Fruit fly (Drosophila melanogaster) Kc167 (cell line): ENCODE results near the gene Pex1.

Experiments used
- Myc ChIP-seq: fragments of >200 bp; optimal IDR thresholded peaks from 2 replicates; lab custom pipeline; 2017; ENCODE audit warnings: missing external identifiers
- Sin3A ChIP-seq: fragments of >200 bp; optimal IDR thresholded peaks from 2 replicates; lab custom pipeline; 2018; ENCODE audit warnings: missing external identifiers
- h ChIP-seq: fragments of >200 bp; optimal IDR thresholded peaks from 3 replicates; lab custom pipeline; 2018; ENCODE audit warnings: missing external identifiers
- insv ChIP-seq: fragments of >200 bp; optimal IDR thresholded peaks from 3 replicates; lab custom pipeline; 2018; ENCODE audit warnings: missing external identifiers
- psq ChIP-seq: fragments of >200 bp; optimal IDR thresholded peaks from 2 replicates; lab custom pipeline; 2017; ENCODE audit warnings: missing external identifiers
- ttk ChIP-seq: sonication (Bioruptor generic); optimal IDR thresholded peaks from 2 replicates; lab custom pipeline; 2017; ENCODE audit warnings: missing external identifiers

Pex1 gene

DNA sequence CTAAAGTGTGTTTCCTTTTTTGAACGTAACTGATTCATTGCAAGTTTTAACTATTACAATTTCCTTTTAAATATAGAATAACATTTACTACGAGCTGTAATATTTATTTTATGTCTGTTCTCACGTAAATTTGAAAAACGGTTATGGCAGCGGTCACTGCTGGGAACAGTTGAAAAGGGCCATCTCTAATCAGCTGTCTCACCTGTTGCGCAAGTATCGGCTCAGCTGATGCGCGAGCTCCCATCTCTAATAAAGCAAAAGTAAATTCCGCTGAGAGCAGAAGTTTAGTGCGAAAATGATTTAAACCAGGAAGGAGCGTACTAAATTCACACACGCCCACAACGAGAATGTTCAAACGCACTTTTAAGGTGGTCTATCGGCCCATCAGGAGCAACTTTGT lies at the start of gene Pex1:
Pex1 (plus strand) TSS at position 272 of the 400 bp plus-strand sequence.
- TF ChIP-seq ttk (lab: Kevin White, UChicago) (no peak), psq (lab: Kevin White, UChicago) (no peak), insv (lab: Kevin White, UChicago) (no peak), h (lab: Kevin White, UChicago) (no peak), Sin3A (no peak), Myc (lab: Kevin White, UChicago) (no peak)

DNA sequence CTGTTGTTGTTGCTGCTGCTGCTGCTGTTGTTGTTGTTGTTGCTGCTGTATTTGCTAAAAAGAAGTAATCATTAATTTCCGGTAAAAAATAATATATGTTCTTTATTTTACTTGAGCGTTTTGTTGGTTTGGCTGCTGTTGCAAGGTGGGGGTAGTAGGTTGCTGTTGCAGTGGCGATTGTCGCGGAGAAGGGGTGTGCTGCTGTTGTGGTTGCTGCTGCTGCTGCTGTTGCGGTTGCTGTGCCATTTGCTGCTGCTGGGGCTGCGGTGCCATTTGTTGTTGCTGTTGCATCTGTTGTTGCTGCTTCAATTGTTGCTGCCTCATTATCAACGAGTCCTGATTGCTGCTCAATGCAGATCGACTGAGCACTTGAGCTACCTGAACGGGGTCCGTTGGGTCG lies 46.0 kb upstream of the Pex1 start:
- TF ChIP-seq h (lab: Kevin White, UChicago): no peak
- TF ChIP-seq insv (lab: Kevin White, UChicago): no peak
- no peak for TF ChIP-seq Myc (lab: Kevin White, UChicago)
- no peak for TF ChIP-seq ttk (lab: Kevin White, UChicago)
- TF ChIP-seq psq (lab: Kevin White, UChicago): no peak
- TF ChIP-seq Sin3A: no peak

DNA sequence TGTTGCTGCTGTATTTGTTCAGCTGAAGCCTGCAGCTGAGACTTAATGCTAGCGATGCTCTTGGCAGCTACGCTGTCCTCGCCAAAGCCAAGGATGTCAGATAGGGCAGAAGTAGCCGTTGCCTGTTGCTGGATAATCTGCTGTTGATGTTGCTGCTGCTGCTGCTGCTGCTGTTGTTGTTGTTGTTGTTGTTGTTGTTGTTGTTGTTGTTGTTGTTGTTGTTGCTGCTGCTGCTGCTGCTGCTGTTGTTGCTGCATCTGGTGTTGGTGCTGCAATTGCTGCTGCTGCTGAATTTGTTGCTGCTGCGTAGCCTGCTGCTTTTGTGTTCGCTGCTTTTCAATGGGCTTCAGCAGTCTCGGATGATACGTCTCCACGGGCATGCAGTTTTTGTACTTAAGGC lies 44.1 kb upstream of the Pex1 start:
- no peak for TF ChIP-seq h (lab: Kevin White, UChicago)
- TF ChIP-seq ttk (lab: Kevin White, UChicago): no peak
- TF ChIP-seq insv (lab: Kevin White, UChicago): no peak
- TF ChIP-seq Myc (lab: Kevin White, UChicago): no peak
- no peak for TF ChIP-seq psq (lab: Kevin White, UChicago)
- no peak for TF ChIP-seq Sin3A

DNA sequence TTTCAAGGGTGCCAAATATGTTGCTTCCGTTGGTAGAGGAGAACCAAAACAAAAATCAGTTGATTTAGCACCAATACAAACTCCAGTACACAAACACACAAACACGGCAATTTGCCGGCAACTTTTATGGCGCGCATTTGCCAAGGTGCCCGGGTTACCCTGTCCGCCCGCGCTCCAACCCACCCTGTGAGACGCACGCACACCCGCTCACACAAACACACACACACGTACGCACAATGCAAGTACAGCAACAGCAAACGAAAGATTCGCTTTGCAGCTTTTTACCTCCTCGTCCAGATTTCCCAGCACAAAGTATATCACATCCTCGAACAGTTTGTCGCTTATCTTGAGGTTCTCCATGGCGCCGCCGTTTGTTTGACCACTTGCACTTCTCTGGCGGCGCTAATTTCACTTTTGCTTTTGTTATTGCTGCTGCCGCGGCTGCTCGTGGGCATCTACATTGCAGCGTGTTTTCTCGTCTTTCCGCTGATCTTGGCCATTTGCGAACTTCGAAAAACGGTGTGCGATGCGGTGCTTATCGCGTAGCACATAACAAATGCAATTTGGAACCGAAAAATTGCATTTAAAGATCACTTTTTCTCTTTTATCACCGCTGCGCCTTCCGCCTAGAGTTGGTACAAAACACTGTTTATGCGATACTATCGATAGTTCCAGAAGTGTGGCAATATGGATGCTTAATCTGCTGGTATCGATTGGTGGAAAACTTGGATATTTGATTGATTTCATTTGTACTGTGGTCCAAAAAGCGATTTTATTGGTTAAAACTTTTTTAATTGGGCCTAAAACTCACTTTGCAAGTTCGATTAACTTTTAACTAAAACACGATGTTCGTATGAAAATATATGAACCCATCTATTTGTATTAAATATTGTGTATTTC lies 43.0 kb upstream of the Pex1 start, which contains the start of gene Ptip:
Ptip (minus strand) TSS at position 637 of the 900 bp plus-strand sequence.
- TF ChIP-seq psq (lab: Kevin White, UChicago): no peak
- no peak for TF ChIP-seq Sin3A
- TF ChIP-seq ttk (lab: Kevin White, UChicago): no peak
- TF ChIP-seq h (lab: Kevin White, UChicago): no peak

DNA sequence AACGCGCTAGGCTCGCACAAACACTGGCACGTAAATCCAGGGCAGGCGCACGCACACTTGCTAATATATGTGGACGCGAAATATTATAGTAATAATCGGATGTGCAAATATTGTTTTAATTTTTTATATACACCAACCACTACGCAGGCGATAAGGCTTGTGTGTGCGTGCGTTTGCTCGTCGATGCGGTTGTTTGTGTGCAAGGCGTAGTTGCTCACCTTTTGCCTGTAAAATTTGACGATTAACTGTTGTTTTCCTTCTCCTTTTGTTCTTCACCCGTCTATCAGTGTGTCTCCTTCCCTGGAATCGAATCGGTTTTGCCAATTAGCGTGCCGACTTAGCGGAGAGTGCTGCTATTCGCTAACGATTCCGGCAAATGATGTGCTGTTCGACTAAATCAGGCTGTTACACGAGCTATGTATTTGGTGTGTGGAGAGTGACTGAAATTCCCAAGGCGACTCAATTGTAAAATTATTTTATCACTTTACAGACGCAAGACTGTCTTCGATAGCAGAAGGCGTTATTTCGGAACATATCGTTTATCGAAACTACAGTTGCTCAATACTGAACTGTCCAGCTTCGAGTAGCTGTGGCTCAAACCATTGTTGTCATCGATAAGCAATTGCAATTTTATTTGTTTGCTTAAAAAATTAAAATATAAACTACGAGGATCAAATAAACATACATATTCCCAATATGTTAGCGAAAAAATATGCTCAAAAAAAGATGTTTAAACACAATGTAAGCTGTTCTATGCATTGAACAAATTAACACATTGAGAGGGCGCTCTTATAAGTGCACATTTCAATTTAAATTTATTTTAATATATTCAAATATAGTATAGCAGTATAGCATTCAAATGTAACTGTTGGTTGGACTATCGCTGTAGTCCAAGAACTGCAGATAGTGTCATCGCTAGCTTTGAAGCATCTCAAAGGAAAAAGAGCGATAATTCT lies 40.2 kb upstream of the Pex1 start, which contains the start of the genes CG6650 and endos:
CG6650 (plus strand) TSS at position 280 of the 956 bp plus-strand sequence.
endos (minus strand) TSS at position 536 of the 956 bp plus-strand sequence.
- TF ChIP-seq Sin3A (no peak), Myc (lab: Kevin White, UChicago) (no peak), ttk (lab: Kevin White, UChicago) (no peak), insv (lab: Kevin White, UChicago) (no peak), h (lab: Kevin White, UChicago) (no peak), psq (lab: Kevin White, UChicago) (no peak)

DNA sequence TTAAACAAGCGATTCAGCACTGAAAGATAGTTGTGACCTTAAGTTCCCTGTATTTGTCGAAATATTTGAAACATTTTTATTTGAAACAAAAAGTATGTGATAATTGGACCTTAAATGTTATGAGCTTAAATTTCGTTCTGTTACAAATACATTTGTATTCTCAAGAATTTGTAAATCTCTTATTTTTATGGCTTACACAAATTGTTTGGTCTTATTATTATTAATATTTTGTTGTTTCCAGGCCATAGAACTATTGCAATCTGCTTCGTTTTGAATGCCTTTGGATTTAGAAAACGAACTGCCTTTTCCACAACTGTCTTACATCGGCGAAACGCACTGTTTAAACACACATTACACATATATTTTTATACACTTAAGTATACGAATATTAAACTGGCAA lies 37.2 kb upstream of the Pex1 start, which contains the start of gene CG6661:
CG6661 (plus strand) TSS at position 301 of the 400 bp plus-strand sequence.
- TF ChIP-seq Myc (lab: Kevin White, UChicago) (no peak), insv (lab: Kevin White, UChicago) (no peak), psq (lab: Kevin White, UChicago) (no peak), Sin3A (no peak), h (lab: Kevin White, UChicago) (no peak), ttk (lab: Kevin White, UChicago) (no peak)

DNA sequence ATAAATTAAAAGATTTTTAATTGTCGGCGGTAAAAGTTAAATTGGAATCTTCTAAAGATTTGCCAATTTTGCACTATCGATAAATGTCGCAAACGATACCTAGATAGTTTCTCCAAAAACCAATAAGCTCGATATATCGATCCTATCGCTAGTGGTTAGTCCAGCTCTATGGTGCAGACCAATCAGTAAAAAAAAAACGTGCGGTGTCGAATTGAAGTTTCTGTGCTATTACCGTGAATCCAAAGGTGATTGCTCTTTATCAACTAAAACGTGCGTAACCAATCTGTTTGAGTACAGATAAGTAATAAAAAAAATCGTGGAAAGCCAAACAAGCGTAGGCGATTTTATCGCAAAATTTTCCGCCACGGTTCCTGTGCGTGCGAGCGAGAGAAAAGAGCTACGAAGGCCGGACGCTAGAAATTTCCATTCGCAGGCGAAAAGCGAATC lies 34.8 kb upstream of the Pex1 start, which contains the start of gene Hsp110:
Hsp110 (plus strand) TSS at position 153 of the 447 bp plus-strand sequence.
- TF ChIP-seq Sin3A (no peak), h (lab: Kevin White, UChicago) (no peak), psq (lab: Kevin White, UChicago) (no peak), Myc (lab: Kevin White, UChicago) (no peak), ttk (lab: Kevin White, UChicago) (no peak), insv (lab: Kevin White, UChicago) (no peak)

DNA sequence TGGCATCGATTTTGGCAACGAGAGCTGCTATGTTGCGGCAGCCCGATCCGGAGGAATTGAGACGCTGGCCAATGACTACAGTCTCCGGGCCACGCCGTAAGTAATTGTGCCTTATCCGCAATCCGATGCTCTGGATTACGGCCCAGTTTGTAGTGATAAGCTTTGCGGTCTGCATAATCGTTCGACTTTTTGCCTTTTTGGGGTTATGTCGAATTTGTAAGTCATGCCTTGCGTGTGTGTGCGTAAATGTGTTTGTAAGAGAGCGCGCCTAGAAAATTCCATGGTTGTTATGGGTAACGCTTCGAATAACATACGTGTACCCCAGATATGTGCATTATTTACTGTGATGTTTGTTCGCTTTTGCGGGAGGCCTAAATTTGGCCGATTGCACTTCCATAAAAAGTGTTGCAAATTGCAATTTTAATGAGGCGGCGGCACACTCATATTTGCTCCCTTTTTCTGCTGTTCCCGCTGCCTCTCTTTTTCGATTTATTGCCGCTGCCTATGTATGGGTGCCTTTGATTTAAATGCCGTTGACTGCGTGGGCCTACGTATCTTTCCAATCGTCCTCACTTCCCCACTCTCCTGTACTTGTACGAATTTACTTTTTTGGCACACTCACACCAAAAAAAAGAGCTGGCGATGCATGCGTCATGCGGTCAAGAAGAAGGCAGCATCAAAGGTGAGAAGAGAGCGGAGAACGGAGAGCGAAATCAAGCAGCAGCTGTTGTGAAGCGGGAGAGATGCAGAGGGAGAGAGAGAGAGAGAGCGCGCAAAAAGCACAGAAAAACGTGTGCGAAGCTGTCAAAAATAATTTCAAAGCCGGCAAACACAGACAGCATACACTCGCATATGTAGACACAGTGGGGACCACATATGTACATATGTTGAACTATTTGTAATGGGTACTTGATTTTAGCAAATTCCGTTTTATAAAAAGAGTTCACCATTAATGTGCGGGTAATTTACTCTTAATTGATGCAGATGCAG lies 33.7 kb upstream of the Pex1 start:
- TF ChIP-seq Myc (lab: Kevin White, UChicago) (no peak), h (lab: Kevin White, UChicago) (no peak), insv (lab: Kevin White, UChicago) (no peak), psq (lab: Kevin White, UChicago) (no peak), Sin3A (no peak), ttk (lab: Kevin White, UChicago) (no peak)

DNA sequence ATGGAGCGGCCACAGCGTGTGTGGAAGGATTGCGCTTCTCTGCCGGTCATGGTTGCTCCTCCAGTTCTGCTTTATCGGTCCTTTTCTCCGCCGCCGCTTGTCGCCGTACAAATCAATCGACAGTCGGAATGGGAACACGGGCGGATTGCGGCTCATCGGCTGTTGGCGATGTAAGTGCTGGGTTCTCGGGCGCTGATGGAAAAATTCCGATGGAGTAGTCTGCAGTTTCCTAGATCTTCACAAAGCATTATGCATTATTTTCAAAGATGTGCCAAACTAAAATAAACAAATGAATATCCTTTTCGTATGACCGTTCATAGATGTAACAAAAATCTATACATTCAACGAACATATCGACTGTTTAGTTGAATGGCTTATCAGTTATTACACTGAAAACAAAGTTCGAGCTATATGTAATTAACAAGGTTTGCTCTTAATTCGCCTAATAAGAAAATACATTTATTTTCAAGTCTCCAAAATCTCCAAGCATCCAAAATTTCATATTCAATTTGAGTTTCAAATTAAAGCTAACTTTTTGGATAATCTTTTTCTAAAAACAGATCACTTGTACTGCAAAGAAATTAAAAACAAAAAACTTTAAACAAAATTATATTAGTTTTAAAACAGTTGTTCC lies 22.0 kb upstream of the Pex1 start, which contains the start of gene Neurl4:
Neurl4 (minus strand) TSS at position 273 of the 634 bp plus-strand sequence.
- TF ChIP-seq Sin3A (no peak), insv (lab: Kevin White, UChicago) (no peak), Myc (lab: Kevin White, UChicago) (no peak), psq (lab: Kevin White, UChicago) (no peak), h (lab: Kevin White, UChicago) (no peak), ttk (lab: Kevin White, UChicago) (no peak)
